Fruit fly (Drosophila melanogaster): ENCODE data around the gene CG14892.

dm6 chr3R:16640005-16640408 lies 45.8 kb downstream of the CG14892 start, which contains the start of gene nonA-l:
- no peak for TF ChIP-seq usp (GFP tag; optimal IDR thresholded peaks at IDR 0.05)
- TF ChIP-seq pan (optimal IDR thresholded peaks at IDR 0.05): no peak
- TF ChIP-seq CG8478 (optimal IDR thresholded peaks at IDR 0.05): no peak
